Fruit fly (Drosophila melanogaster) whole organism, larva: ENCODE results near the gene CG6168.

ENCODE experiments used
- noc ChIP-seq: fragments of 200-800 bp; sonication (Bioruptor generic); optimal IDR thresholded peaks from 3 replicates; lab custom pipeline; 2019; ENCODE audit warnings: missing biosample characterization, mild to moderate bottlenecking, missing genetic modification characterization, moderate library complexity

Gene CG6168

DNA sequence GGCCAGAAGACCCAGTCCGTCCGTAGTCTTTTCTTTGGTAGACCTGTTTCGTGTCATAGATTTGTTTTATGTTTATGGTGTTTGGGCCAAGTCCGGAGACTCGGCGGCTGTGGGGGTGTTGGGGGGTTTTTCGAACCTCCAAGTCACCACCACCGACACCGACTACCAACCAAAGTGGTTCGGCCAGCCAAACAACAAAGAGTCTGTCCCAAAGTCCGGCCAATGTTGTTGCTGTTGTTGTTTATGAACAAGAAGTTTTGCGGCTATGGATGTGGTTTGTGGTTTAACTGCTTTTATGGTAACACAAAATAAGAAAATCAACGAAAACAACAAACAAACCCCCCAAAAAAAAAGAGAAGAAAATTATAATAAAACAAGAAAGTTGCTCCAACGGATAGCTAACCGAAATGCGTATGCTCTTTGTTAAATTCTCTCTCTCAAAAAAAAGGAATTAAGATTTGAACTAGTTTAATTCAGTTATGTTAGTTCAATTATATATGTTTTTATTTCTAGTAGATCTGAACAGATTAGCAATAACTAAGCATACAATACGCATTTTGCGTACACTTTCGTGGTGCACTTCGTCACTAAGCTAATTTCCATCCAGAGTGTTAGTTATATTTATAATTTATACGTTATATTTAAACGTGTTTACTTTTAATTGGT is 6.6 kb upstream of the CG6168 start:
- no peak for TF ChIP-seq noc (tag; lab: Kevin White, UChicago)

DNA sequence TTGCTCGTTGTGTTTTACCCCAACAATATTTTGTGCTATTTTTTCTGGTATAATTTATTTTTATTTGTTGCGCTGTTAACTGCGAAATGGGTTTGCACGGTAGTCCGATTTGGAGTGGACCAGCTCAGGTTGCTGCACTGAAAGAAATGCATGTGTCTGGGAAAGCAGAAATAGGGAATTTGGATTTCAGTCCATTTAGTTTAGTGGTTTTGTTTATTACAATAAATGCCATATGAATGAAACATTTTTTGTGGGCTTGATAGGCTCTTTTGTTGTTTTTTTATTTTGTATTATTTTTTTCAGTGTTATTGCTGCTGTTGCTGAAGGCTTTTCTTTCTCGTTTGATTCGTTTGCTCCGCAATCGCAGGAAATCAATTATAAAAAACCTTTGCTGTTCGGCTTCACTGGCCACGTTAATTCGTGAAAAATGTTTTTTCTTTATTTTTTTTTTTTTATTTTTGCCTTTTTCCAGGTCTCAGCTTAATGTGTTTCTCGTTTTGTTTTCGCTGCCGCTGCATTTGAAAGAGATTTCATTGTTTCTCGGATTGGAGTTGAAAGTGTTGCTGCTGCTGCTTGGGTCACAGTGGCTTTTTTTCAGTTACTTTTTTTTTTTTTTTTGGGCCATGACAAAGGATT is 4.3 kb upstream of the CG6168 start:
- peak; percentile 27 for TF ChIP-seq noc (tag; lab: Kevin White, UChicago)

DNA sequence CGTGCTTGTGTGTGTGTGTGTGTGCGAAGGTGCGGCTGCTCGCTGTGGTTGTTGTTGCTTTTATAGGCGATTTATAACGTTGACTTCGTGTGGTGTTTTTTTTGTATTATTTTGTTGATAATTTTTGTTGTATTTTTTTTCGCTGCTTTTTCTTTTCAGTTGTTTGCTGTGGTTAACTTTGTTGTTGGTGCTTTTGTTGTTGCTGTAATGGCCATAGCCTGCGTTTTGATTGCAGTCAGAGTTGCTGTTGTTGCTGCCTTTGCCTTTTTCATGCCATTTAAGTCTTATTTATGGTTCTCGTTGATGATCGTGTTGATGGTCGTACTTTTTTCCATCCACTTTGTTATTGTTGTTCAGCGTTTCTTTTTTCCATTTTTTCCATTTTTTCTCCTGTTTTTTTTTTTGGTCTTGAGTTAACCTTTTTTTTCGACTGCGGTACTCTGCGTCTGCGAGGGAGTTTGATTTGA is 3.1 kb upstream of the CG6168 start:
- no peak for TF ChIP-seq noc (tag; lab: Kevin White, UChicago)

DNA sequence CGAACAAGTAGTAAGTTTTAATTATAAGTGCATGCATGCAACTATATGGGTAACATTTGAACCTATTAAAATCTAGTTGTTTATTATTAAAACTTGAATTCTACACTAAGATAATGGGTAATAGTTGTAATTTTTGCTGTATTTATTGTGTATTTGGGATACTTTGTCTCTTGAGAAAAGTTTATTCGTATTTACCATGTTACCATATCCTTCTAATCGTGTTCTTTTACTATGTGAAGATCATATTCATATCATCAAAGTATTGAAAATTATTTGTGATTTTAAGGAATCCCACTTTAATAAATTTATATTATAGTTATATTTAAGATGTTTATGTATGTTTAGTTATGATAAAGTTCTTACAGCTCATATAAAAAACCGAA is 2.4 kb upstream of the CG6168 start:
- TF ChIP-seq noc (tag; lab: Kevin White, UChicago), result no peak

DNA sequence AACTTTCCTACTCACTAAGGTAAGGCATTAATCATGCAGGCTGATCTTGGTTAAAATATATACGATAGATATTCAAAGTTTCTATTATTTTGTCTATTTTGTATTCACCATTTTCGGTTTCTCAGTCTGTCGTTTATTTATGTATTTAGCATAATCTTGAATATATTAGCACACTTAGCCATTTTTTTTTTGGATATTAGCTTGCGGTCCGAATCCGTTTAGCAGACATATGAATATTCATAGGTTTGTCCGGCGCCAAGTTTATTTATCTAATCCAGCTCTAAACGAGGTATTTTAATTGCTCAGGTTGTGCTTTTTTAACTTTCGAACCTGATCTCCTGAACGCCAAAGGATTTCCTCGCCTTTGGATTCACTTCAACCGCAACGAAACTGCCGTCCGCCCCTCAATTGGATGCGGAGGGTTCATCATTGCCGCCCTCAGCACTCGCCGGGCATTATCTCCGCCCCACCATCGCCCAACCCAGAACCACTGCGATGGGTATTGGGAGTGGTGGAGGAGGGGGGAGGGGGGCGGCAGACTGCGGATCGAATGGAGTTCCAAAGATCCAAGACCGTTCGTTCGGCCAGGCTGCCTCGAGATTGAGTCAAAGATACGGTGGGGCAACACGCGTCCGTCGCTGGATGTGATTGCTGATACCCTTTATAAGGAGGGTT is 1.8 kb upstream of the CG6168 start:
- TF ChIP-seq noc (tag; lab: Kevin White, UChicago), result no peak

DNA sequence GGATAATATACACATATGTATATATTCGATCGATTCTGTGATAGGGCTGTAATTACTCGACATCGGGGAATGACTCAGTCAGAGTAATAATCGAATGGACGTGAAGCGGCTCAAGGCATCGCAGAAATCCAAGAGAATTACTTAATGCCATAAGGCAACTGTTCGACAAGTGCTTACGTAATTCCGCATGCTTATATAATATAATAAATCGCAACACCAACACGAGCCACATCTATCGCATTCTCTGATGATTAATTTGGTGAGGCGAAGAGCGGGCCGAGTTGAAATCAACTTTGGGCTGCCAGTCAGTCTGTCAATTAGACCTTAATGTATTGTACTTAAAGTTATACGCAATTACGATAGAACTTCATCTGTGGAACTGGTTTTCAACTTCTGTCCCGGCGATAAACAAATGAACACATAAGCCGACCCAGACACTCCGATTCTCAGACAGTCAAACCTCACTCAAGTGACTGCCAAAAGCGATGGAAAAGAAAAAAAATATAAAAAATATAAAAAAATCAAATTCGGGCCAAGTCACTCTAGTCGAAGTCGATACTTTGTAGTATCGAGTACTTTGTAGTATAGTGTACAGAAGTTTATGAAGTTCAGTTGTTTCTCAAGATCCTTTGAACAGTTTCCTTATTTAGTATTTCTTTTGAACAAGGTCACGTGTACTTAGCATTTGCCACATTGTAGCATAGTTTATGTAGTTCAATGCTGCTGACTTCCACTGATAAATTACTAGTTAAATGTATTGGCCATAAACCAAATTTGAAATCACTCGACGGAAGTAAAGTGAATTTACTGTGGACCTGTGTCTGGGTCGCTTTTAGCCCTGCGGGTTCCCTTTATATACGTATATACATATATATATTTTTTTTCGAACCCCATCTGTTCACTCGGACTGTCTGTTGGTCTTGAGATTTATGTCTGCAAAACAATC is 902 bp upstream of the CG6168 start:
- TF ChIP-seq noc (tag; lab: Kevin White, UChicago), result peak; percentile 70

DNA sequence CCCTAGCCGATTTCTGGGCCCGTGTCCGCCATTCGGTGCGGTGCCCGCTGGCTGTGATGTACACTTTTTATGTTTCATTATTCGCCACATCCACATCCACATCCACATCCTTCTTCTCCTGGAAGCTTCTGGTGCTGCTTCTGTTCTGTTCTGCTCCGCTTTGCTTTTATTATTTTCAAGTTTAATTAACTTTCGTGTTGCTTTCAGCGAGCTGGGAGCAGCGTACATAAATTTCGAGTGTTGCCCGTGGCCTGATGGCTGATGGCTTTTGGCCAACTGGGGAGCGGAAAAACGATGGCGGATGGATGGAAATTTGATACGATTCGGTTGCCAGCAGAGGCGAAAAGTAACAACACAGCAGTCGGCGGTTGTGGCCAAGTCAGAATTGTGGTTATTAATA is 1.4 kb downstream of the CG6168 start:
- TF ChIP-seq noc (tag; lab: Kevin White, UChicago), result no peak

DNA sequence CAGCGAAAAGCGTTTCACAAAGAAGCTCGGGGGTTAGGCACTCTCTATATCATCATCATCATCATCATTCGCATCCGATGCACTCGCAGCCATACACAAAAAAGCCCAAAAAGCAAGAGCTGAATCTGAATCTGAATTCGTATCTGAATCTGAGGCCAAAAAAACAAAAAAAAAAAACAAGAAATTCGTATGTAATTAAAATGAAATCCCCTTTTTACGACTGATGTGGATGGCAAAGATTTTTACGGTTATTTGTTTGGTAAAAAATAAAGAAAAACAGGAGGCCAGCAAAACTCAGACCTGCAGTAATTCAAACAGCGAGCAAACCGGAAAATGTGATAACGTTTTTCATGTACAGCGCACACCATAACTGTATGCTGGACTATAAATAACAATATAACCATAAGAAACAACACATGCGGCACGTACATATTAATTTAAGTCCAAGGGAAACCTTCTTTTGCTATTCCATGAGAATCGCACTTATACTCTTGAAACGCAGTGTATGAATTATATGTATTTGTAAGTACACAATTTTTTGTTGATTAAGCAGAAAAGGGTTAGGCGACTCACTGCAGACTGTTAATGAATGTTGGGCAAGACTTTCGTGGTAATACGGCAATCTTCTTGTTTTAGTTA is 2.9 kb downstream of the CG6168 start:
- peak; percentile 55 for TF ChIP-seq noc (tag; lab: Kevin White, UChicago)

DNA sequence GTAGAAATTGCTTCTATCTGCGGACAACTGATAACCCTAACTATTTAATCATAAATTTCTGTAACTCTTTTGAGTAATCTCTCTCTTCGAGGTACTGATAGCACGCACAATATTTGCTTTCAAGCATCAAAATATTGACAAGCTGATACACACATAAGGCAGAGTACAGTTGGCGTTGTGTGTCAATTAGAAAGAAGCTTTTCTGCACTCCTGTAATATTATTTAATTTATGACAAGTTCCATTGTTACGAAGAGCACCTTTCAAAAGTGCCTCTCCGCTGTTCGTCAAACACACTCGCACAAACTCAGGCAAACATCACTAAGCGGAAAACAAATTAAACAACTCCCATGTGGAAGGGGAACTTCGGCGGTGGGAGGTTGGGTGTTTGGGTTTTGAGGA is 4.1 kb downstream of the CG6168 start:
- no peak for TF ChIP-seq noc (tag; lab: Kevin White, UChicago)

DNA sequence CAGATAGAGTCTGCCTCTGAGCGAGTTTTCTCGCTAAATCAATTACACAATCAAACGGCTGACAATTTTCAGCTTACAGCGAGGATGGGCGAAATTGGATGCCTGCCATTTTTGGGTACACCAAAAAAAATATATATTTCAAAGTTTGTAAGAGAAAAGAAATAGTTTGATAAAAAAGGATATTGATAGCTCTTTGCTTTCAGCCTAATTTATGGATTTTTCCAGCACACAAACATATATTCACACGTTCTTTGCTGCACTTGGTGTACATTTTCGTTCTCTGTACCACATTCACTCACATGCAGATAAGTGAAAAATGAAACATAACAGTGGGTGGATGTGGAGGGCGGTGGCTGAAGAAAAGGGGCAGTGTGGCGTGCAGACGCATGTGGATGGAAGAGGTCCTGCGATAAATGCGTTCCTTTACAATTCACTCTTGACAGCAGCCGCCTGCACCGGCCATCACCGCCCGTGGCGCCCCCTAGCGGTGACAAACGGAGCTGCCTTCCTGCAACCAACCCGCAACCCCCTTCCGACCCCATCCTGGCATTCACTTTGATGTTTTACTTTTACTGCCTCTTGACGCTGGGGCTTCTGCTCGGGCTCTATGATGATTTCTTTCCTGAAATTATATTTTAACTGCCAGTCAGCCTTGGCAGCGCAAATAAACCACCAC is 6.5 kb downstream of the CG6168 start:
- TF ChIP-seq noc (tag; lab: Kevin White, UChicago), result no peak

DNA sequence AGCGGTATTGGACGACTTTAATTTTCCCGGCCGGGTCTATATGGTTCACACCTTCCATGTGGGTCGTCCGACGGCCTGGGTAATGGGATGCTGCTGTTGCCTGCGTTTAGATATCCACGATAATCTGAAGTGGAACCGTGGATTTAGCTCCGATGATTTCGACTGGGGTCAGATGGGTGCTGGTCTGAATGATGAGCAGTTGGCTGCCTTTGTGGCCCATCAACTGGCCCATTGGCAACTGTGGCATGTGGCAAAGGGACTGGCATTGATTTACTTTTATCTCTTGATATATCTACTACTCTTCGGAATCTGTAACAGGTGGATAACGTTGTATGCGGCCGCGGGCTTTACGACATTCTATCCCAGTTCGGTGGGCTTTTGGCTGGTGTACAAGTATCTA is 8.8 kb downstream of the CG6168 start:
- no peak for TF ChIP-seq noc (tag; lab: Kevin White, UChicago)

DNA sequence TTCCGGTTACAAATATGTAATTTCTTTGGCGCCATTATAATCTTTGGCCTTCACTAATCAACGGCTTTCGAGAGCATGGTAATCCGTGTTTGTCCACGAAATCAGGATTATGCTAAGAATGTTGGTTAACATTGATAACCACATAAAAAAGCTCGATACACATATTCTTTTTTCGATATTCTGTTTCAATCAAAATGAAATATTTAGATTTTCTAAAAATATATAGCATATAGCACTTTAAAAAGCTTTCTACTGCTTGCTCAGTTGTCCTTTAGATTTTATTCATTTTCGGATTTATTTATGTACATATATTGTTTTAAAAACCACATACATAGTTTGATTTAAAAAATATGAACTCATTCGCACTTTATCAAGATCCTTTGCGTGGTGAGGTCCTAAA is 10.1 kb downstream of the CG6168 start, which contains the start of gene CG7573:
TSS of gene CG7573 (plus strand) at position 301 of the 400 bp plus-strand sequence.
- TF ChIP-seq noc (tag; lab: Kevin White, UChicago), result no peak

DNA sequence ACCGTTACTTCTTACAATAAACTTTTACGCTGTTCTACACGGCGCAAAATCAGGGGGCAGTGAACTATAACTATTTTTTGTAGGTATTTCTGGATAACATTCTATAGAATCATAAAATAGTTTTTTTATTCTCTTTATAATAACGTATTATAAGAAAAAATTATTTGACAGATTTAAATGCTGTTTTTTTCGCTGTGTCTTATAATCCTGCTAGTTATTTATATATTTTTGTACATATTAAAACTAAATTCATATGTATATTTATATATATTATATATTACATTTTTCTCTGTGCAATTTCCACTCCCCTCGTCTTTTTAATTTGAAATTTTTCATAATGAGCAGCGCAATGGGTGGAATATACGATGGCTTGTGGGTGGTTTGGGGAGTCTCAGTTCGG is 10.8 kb downstream of the CG6168 start:
- no peak for TF ChIP-seq noc (tag; lab: Kevin White, UChicago)

DNA sequence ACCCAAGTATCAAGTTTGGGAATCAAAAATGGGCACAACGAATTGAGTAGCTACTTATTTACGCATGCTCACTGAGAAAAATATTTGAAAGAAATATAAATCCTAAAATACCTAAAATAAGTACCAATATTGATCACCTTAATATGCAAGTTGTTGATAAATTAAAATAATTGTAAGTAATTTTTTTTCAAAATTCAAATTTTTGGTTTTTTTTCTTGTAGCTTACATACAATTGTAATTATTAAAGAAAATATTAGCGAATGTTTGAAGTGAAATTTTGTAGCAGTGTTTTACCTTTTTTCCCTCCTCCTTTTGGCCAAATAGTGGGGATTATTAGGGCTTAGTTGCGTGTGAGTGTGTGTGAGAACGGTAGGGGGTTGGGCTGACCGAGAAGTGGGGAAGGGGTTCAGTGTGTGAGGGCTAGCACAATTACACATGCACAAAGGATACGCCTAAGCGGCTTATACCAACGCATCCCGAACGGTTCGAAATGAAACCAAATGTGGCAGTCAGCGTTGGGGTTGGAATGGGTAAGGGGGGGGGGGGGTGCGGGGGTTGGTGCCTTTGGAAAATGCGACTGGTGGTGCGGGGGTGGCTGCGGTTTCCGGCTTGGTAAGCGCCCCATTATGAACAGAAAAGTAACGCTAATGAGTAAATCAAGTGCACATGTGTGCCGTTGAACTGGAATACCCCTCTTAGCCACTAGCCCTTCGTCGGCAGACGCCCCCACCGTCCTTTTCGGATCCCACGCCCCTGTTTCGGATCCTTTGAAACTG is 11.6 kb downstream of the CG6168 start:
- TF ChIP-seq noc (tag; lab: Kevin White, UChicago), result no peak
